ENCODE assay signal across 1 fruit fly cellular context in the genomic region with DNA sequence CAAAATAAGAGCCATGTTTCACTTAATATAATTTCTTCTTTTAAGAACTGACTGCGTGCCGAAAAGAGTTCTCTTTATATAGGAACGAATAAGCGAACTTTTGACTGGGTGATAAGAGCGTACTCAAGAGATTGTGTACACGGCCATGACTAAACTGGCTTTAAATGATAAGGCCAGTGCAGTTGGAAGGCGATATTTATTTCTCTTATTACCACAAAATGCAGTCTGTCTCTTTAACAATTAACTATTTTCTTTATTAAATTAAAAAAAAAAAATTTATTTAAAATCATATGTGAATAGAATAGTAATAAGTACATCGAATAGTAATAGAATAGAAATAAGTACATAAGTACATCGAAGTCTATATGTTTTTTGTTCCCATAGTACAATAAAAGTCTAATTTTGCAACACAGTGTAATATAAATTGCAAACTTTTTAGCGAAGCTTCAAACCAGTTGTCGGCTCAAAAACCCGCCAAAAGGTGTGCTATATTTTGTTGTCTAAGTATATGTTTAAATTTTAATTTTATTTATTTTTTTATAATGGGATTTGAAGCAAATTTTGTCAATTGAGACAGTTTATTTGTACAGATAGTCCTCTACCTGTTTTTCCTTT.
TF ChIP-seq lines count a peak whose summit lies in the region.

A gene (minus strand): TSS at position 51 of the 615 bp plus-strand sequence.

TF ChIP-seq in whole organism, embryonic, 481 proteins besides CTCF, POLR2A, EP300 and RAD21 (continued from another document):
- TF ChIP-seq maf-S (GFP tag; optimal IDR thresholded peaks at IDR 0.05; lab: Kevin White, UChicago) (no peak), chif (GFP tag; optimal IDR thresholded peaks at IDR 0.05; lab: Kevin White, UChicago) (no peak), tin (GFP tag; optimal IDR thresholded peaks at IDR 0.05; lab: Kevin White, UChicago) (no peak), stc (GFP tag; IDR thresholded peaks at IDR 0.05; lab: Robert Waterston, UW) (0 out of 2 replicates have a peak, but pooled peaks have one; percentile 8), sens-2 (GFP tag; IDR thresholded peaks at IDR 0.05; lab: Robert Waterston, UW) (no peak), CG2889 (GFP tag; IDR thresholded peaks at IDR 0.05; lab: Robert Waterston, UW) (peak; percentile 70; the same call in 2 of the 3 replicates), Gug (GFP tag; IDR thresholded peaks at IDR 0.05; lab: Robert Waterston, UW) (no peak), repo (GFP tag; optimal IDR thresholded peaks at IDR 0.05; lab: Kevin White, UChicago) (no peak), ac (GFP tag; optimal IDR thresholded peaks at IDR 0.05; lab: Kevin White, UChicago) (no peak), z (GFP tag; IDR thresholded peaks at IDR 0.05; lab: Robert Waterston, UW) (no peak), gce (GFP tag; IDR thresholded peaks at IDR 0.05; lab: Robert Waterston, UW) (no peak), rib (GFP tag; IDR thresholded peaks at IDR 0.05; lab: Robert Waterston, UW) (no peak), grau (tag; optimal IDR thresholded peaks at IDR 0.05; lab: Kevin White, UChicago) (peak; percentile 17), CG6791 (GFP tag; IDR thresholded peaks at IDR 0.05; lab: Robert Waterston, UW; ENCODE audit: partially characterized antibody) (no peak), Hey (tag; optimal IDR thresholded peaks at IDR 0.05; lab: Kevin White, UChicago) (no peak), CG9437 (GFP tag; optimal IDR thresholded peaks at IDR 0.05; lab: Kevin White, UChicago) (no peak), ci (GFP tag; IDR thresholded peaks at IDR 0.05; lab: Robert Waterston, UW) (no peak), CG4424 (GFP tag; optimal IDR thresholded peaks at IDR 0.05; lab: Kevin White, UChicago) (no peak), CG12155 (GFP tag; optimal IDR thresholded peaks at IDR 0.05; lab: Kevin White, UChicago) (no peak), unpg (GFP tag; optimal IDR thresholded peaks at IDR 0.05; lab: Kevin White, UChicago) (peak; percentile 35), CG10462 (GFP tag; optimal IDR thresholded peaks at IDR 0.05; lab: Kevin White, UChicago) (no peak), row (GFP tag; IDR thresholded peaks at IDR 0.05; lab: Robert Waterston, UW) (peak; percentile 43), CG12104 (GFP tag; optimal IDR thresholded peaks at IDR 0.05; lab: Kevin White, UChicago) (no peak), CG12071 (GFP tag; optimal IDR thresholded peaks at IDR 0.05; lab: Kevin White, UChicago) (no peak), CG18599 (GFP tag; optimal IDR thresholded peaks at IDR 0.05; lab: Kevin White, UChicago) (no peak), Hr51 (GFP tag; optimal IDR thresholded peaks at IDR 0.05; lab: Kevin White, UChicago) (peak in 1 of 2 experiments; percentile 21), toy (GFP tag; IDR thresholded peaks at IDR 0.05; lab: Robert Waterston, UW) (no peak), CG7556 (GFP tag; optimal IDR thresholded peaks at IDR 0.05; lab: Kevin White, UChicago) (no peak), CG7839 (tag; optimal IDR thresholded peaks at IDR 0.05; lab: Kevin White, UChicago) (peak; percentile 15), Deaf1 (tag; optimal IDR thresholded peaks at IDR 0.05; lab: Kevin White, UChicago) (no peak), CG10565 (GFP tag; optimal IDR thresholded peaks at IDR 0.05; lab: Kevin White, UChicago) (no peak), D (optimal IDR thresholded peaks at IDR 0.05; lab: Kevin White, UChicago) (no peak), D (GFP tag; optimal IDR thresholded peaks at IDR 0.05; lab: Kevin White, UChicago) (no peak), Dfd (GFP tag; optimal IDR thresholded peaks at IDR 0.05; lab: Kevin White, UChicago) (no peak), CG32532 (GFP tag; IDR thresholded peaks at IDR 0.05; lab: Robert Waterston, UW) (no peak), CG6854 (GFP tag; optimal IDR thresholded peaks at IDR 0.05; lab: Kevin White, UChicago) (no peak), CG4820 (GFP tag; optimal IDR thresholded peaks at IDR 0.05; lab: Kevin White, UChicago) (no peak), Sin3A (optimal IDR thresholded peaks at IDR 0.05; lab: Kevin White, UChicago) (no peak), Hmr (GFP tag; optimal IDR thresholded peaks at IDR 0.05; lab: Kevin White, UChicago) (peak; percentile 19), jing (GFP tag; optimal IDR thresholded peaks at IDR 0.05; lab: Kevin White, UChicago) (no peak), CG3163 (GFP tag; optimal IDR thresholded peaks at IDR 0.05; lab: Kevin White, UChicago) (peak; percentile 76), CHES-1-like (GFP tag; optimal IDR thresholded peaks at IDR 0.05; lab: Kevin White, UChicago) (no peak), gfzf (GFP tag; optimal IDR thresholded peaks at IDR 0.05; lab: Kevin White, UChicago) (no peak), caup (GFP tag; optimal IDR thresholded peaks at IDR 0.05; lab: Kevin White, UChicago; ENCODE audit: severe bottlenecking) (no peak), CG2875 (GFP tag; optimal IDR thresholded peaks at IDR 0.05; lab: Kevin White, UChicago) (no peak), Gsc (GFP tag; IDR thresholded peaks at IDR 0.05; lab: Robert Waterston, UW) (no peak), ftz-f1 (GFP tag; optimal IDR thresholded peaks at IDR 0.05; lab: Kevin White, UChicago) (no peak), Fer3 (tag; optimal IDR thresholded peaks at IDR 0.05; lab: Kevin White, UChicago) (no peak)
